Worm (Caenorhabditis elegans): ENCODE measurements around the gene unc-18.

DNA sequence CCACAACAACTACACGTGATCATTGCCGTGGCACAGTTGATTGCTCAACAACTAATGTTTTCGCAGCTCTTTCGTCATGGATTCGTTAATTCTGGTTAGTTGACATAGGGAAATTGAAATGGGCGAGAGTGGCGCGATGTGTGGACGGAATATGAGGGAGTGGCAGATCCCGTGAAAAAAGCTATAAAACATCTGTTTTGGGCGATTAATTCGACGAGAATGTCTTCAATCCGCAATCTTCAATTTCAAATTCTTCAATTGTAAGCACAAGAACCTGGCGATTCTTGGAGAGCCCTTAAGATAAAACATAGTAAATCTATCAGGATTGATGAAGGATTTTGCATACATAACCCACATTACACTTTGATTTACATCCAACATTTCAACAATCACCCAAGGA lies 37.9 kb downstream of the unc-18 start:
- TF ChIP-seq ama-1 (optimal IDR thresholded peaks at IDR 0.05) (no peak), ztf-11 (tag; optimal IDR thresholded peaks at IDR 0.05) (no peak), nhr-76 (tag; optimal IDR thresholded peaks at IDR 0.05) (no peak), ceh-28 (tag; optimal IDR thresholded peaks at IDR 0.05) (no peak), ztf-7 (tag; optimal IDR thresholded peaks at IDR 0.05) (no peak), nhr-111 (GFP tag; optimal IDR thresholded peaks at IDR 0.05) (no peak), mdl-1 (tag; optimal IDR thresholded peaks at IDR 0.05) (no peak), ces-1 (GFP tag; optimal IDR thresholded peaks at IDR 0.05) (no peak), lir-3 (tag; optimal IDR thresholded peaks at IDR 0.05) (no peak), snpc-4 (tag; optimal IDR thresholded peaks at IDR 0.05) (no peak), skn-1 (tag; optimal IDR thresholded peaks at IDR 0.05) (no peak), jun-1 (tag; optimal IDR thresholded peaks at IDR 0.05) (no peak), pqm-1 (tag; optimal IDR thresholded peaks at IDR 0.05) (no peak)
